Worm (Caenorhabditis elegans) whole organism, early embryonic: ENCODE data around the gene srt-19.

Experiments
- F13C5.2 ChIP-seq: sonication (generic microtip); optimal IDR thresholded peaks from 2 replicates; lab custom pipeline; 2017; ENCODE audit warnings: mild to moderate bottlenecking, missing genetic modification characterization, inconsistent platforms, missing compliant biosample characterization
- aly-1 ChIP-seq: sonication (generic microtip); optimal IDR thresholded peaks from 2 replicates; lab custom pipeline; 2016; ENCODE audit warnings: missing genetic modification characterization, missing compliant biosample characterization
- ama-1 ChIP-seq: fragments of 150-350 bp; optimal IDR thresholded peaks from 2 replicates; lab custom pipeline; 2014
- ets-7 ChIP-seq: sonication (generic microtip); optimal IDR thresholded peaks from 2 replicates; lab custom pipeline; 2016; ENCODE audit warnings: missing genotype, missing genetic modification characterization, missing compliant biosample characterization
- flt-1 ChIP-seq: fragments of 200-800 bp; sonication (Bioruptor generic); IDR thresholded peaks from 2 replicates; pipeline ENCODE4 v1.3.6; 2022; ENCODE audit warnings: missing genetic modification characterization, missing compliant biosample characterization
- hmg-4 ChIP-seq: fragments of 200-800 bp; sonication (Bioruptor generic); optimal IDR thresholded peaks from 2 replicates; lab custom pipeline; 2018; ENCODE audit warnings: mild to moderate bottlenecking, missing genetic modification characterization, missing compliant biosample characterization
- tbx-37 ChIP-seq: fragments of 200-800 bp; sonication (Bioruptor generic); conservative IDR thresholded peaks from 2 replicates; pipeline ENCODE4 v1.3.6; 2022; ENCODE audit warnings: missing genetic modification reagents, missing genetic modification characterization, missing compliant biosample characterization

- no peak for TF ChIP-seq ama-1 (lab: Kevin White, UChicago)
- no peak for TF ChIP-seq flt-1
- no peak for TF ChIP-seq hmg-4 (GFP tag; lab: Kevin White, UChicago)
- no peak for TF ChIP-seq ets-7
- TF ChIP-seq F13C5.2 (tag; lab: Kevin White, UChicago) = no peak
- TF ChIP-seq aly-1 (tag; lab: Kevin White, UChicago) = no peak
- TF ChIP-seq tbx-37 = no peak
Observed at ce11 chrV:4322706-4323105, 37.9 kb downstream of the srt-19 start, which contains the start of gene R02D1.2.
